Fruit fly (Drosophila melanogaster) whole organism, embryonic: ENCODE data around the gene CG12594.
A peak's percentile ranks its signal among the peaks of the same experiment; 100 is the strongest.

ENCODE experiments used
- Atf6 ChIP-seq: fragments of 200-800 bp; sonication (Bioruptor generic); IDR thresholded peaks from 2 replicates; pipeline ENCODE4 v1.3.6; 2022; ENCODE audit warnings: missing biosample characterization, missing genetic modification characterization
- Awh ChIP-seq: fragments of 200-800 bp; sonication (Bioruptor generic); IDR thresholded peaks from 2 replicates; pipeline ENCODE4, ENCODE4 v1.3.6; 2022; ENCODE audit warnings: missing biosample characterization, missing genetic modification characterization
- B-H1 ChIP-seq: fragments of 200-800 bp; sonication (Bioruptor generic); IDR thresholded peaks from 3 replicates; pipeline ENCODE4 v1.3.6; 2022; ENCODE audit warnings: missing biosample characterization, missing genetic modification characterization
- BtbVII ChIP-seq: fragments of 200-800 bp; sonication (Bioruptor generic); optimal IDR thresholded peaks from 3 replicates; lab custom pipeline; 2017; ENCODE audit warnings: missing biosample characterization, mild to moderate bottlenecking, missing genetic modification characterization
- CG12071 ChIP-seq: fragments of 200-800 bp; sonication (Bioruptor generic); optimal IDR thresholded peaks from 3 replicates; lab custom pipeline; 2018; ENCODE audit warnings: missing biosample characterization, mild to moderate bottlenecking, missing genetic modification characterization
- CG12155 ChIP-seq: fragments of 200-800 bp; sonication (Bioruptor generic); optimal IDR thresholded peaks from 3 replicates; lab custom pipeline; 2016; ENCODE audit warnings: missing biosample characterization, missing genetic modification characterization
- CG12236 ChIP-seq: fragments of 200-800 bp; sonication (Bioruptor generic); optimal IDR thresholded peaks from 2 replicates; lab custom pipeline; 2016; ENCODE audit warnings: missing biosample characterization, missing genetic modification characterization
- CG14965 ChIP-seq: fragments of 200-800 bp; sonication (Bioruptor generic); optimal IDR thresholded peaks from 2 replicates; lab custom pipeline; 2016; ENCODE audit warnings: missing biosample characterization, missing genetic modification characterization, borderline replicate concordance
- CG15479 ChIP-seq: fragments of 200-800 bp; sonication (Bioruptor generic); optimal IDR thresholded peaks from 3 replicates; lab custom pipeline; 2019; ENCODE audit warnings: missing biosample characterization, mild to moderate bottlenecking, missing genetic modification characterization, moderate library complexity
- CG1832 ChIP-seq: fragments of 200-800 bp; sonication (Bioruptor generic); optimal IDR thresholded peaks from 2 replicates; lab custom pipeline; 2017; ENCODE audit warnings: missing biosample characterization, mild to moderate bottlenecking, missing genetic modification characterization, inconsistent platforms
- CG30403 ChIP-seq: fragments of 200-800 bp; sonication (Bioruptor generic); optimal IDR thresholded peaks from 3 replicates; lab custom pipeline; 2016; ENCODE audit warnings: missing biosample characterization, missing genetic modification characterization
- CG42726 ChIP-seq: fragments of 200-800 bp; sonication (Bioruptor generic); IDR thresholded peaks from 2 replicates; pipeline ENCODE4 v1.3.6; 2022; ENCODE audit warnings: missing biosample characterization, missing genetic modification characterization; ENCODE audit not compliant: partially characterized antibody
- CG6272 ChIP-seq: fragments of 200-800 bp; sonication (Bioruptor generic); IDR thresholded peaks from 2 replicates; pipeline ENCODE4 v1.3.6; 2022; ENCODE audit warnings: missing biosample characterization, missing genetic modification characterization
- CG7556 ChIP-seq: fragments of 200-800 bp; sonication (Bioruptor generic); optimal IDR thresholded peaks from 2 replicates; lab custom pipeline; 2017; ENCODE audit warnings: missing biosample characterization, mild to moderate bottlenecking, missing genetic modification characterization
- CG7745 ChIP-seq: fragments of 200-800 bp; sonication (Bioruptor generic); optimal IDR thresholded peaks from 2 replicates; lab custom pipeline; 2018; ENCODE audit warnings: missing biosample characterization, mild to moderate bottlenecking, missing genetic modification characterization, moderate library complexity
- CG7928 ChIP-seq: fragments of 200-800 bp; sonication (Bioruptor generic); optimal IDR thresholded peaks from 2 replicates; lab custom pipeline; 2017; ENCODE audit warnings: missing biosample characterization, mild to moderate bottlenecking, missing genetic modification characterization
- CG9609 ChIP-seq: fragments of 200-800 bp; sonication (Bioruptor generic); optimal IDR thresholded peaks from 3 replicates; lab custom pipeline; 2016; ENCODE audit warnings: missing biosample characterization, missing genetic modification characterization
- Deaf1 ChIP-seq: fragments of 200-800 bp; optimal IDR thresholded peaks from 3 replicates; lab custom pipeline; 2019; ENCODE audit warnings: missing biosample characterization, mild to moderate bottlenecking, missing genetic modification characterization, moderate library complexity
- Dll ChIP-seq: fragments of 200-800 bp; sonication (Bioruptor generic); IDR thresholded peaks from 4 replicates; pipeline ENCODE4 v1.3.6; 2022; ENCODE audit warnings: missing biosample characterization, missing genetic modification characterization; ENCODE audit not compliant: partially characterized antibody
- Elba2 ChIP-seq: fragments of 200-800 bp; sonication (Bioruptor generic); optimal IDR thresholded peaks from 3 replicates; lab custom pipeline; 2016; ENCODE audit warnings: missing biosample characterization, missing genetic modification characterization
- Fer3 ChIP-seq: fragments of 200-800 bp; sonication (Bioruptor generic); optimal IDR thresholded peaks from 2 replicates; lab custom pipeline; 2018; ENCODE audit warnings: missing biosample characterization, mild to moderate bottlenecking, missing genetic modification characterization, moderate library complexity
- GATAe ChIP-seq: fragments of 200-800 bp; sonication (Bioruptor generic); conservative IDR thresholded peaks from 2 replicates; pipeline ENCODE4 v1.3.6; 2022; ENCODE audit warnings: missing biosample characterization, missing genetic modification characterization
- H15 ChIP-seq: fragments of 200-800 bp; sonication (Bioruptor generic); IDR thresholded peaks from 3 replicates; pipeline ENCODE4 v1.3.6; 2022; ENCODE audit warnings: missing biosample characterization, missing genetic modification characterization
- HHEX ChIP-seq: fragments of 200-800 bp; sonication (Bioruptor generic); optimal IDR thresholded peaks from 3 replicates; lab custom pipeline; 2017; ENCODE audit warnings: missing biosample characterization, mild to moderate bottlenecking, missing genetic modification characterization, missing genetic modification reagents
- HLH4C ChIP-seq: fragments of 200-800 bp; sonication (Bioruptor generic); IDR thresholded peaks from 3 replicates; pipeline ENCODE4 v1.3.6; 2022; ENCODE audit warnings: missing biosample characterization, missing genetic modification characterization; ENCODE audit not compliant: partially characterized antibody
- Hr3 ChIP-seq: fragments of 200-800 bp; sonication (Bioruptor generic); optimal IDR thresholded peaks from 3 replicates; lab custom pipeline; 2016; ENCODE audit warnings: missing biosample characterization, missing genetic modification characterization
- Hr39 ChIP-seq: fragments of >200 bp; optimal IDR thresholded peaks from 2 replicates; lab custom pipeline; 2017
- Jarid2 ChIP-seq: fragments of 200-800 bp; sonication (Bioruptor generic); optimal IDR thresholded peaks from 3 replicates; lab custom pipeline; 2017; ENCODE audit warnings: mild to moderate bottlenecking, missing biosample characterization, missing genetic modification reagents, missing genetic modification characterization
- Lhr ChIP-seq: fragments of 200-800 bp; sonication (Bioruptor generic); optimal IDR thresholded peaks from 3 replicates; lab custom pipeline; 2017; ENCODE audit warnings: mild to moderate bottlenecking, missing biosample characterization, missing genetic modification reagents, missing genetic modification characterization
- MESR4 ChIP-seq: fragments of 200-800 bp; sonication (Bioruptor generic); optimal IDR thresholded peaks from 2 replicates; lab custom pipeline; 2018; ENCODE audit warnings: missing biosample characterization, mild to moderate bottlenecking, missing genetic modification characterization, moderate library complexity
- NK7.1 ChIP-seq: fragments of 200-800 bp; sonication (Bioruptor generic); optimal IDR thresholded peaks from 3 replicates; lab custom pipeline; 2016; ENCODE audit warnings: missing biosample characterization, missing genetic modification characterization
- NfI ChIP-seq: fragments of 200-800 bp; sonication (Bioruptor generic); optimal IDR thresholded peaks from 3 replicates; lab custom pipeline; 2018; ENCODE audit warnings: missing biosample characterization, mild to moderate bottlenecking, missing genetic modification characterization, moderate library complexity
- Six4 ChIP-seq: fragments of 200-800 bp; sonication (Bioruptor generic); optimal IDR thresholded peaks from 2 replicates; lab custom pipeline; 2016; ENCODE audit warnings: missing biosample characterization, missing genetic modification characterization
- Xbp1 ChIP-seq: fragments of 200-800 bp; sonication (Bioruptor generic); optimal IDR thresholded peaks from 3 replicates; lab custom pipeline; 2016; ENCODE audit warnings: missing biosample characterization, mild to moderate bottlenecking, missing genetic modification characterization
- ac ChIP-seq: fragments of 200-800 bp; sonication (Bioruptor generic); optimal IDR thresholded peaks from 3 replicates; lab custom pipeline; 2017; ENCODE audit warnings: missing biosample characterization, mild to moderate bottlenecking, missing genetic modification characterization
- aop ChIP-seq: fragments of 200-800 bp; sonication (Bioruptor generic); IDR thresholded peaks from 2 replicates; pipeline ENCODE4 v1.3.6; 2022; ENCODE audit warnings: missing biosample characterization, missing genetic modification characterization
- bigmax ChIP-seq: fragments of 200-800 bp; sonication (Bioruptor generic); optimal IDR thresholded peaks from 2 replicates; lab custom pipeline; 2018; ENCODE audit warnings: missing biosample characterization, mild to moderate bottlenecking, missing genetic modification characterization
- chm ChIP-seq: fragments of 200-800 bp; sonication (Bioruptor generic); IDR thresholded peaks from 2 replicates; pipeline ENCODE4 v1.3.6; 2022; ENCODE audit warnings: missing biosample characterization, missing genetic modification characterization
- fru ChIP-seq: fragments of >200 bp; optimal IDR thresholded peaks from 2 replicates; lab custom pipeline; 2017
- her ChIP-seq: fragments of 200-800 bp; sonication (Bioruptor generic); optimal IDR thresholded peaks from 2 replicates; lab custom pipeline; 2016; ENCODE audit warnings: missing biosample characterization, missing genetic modification characterization
- jing ChIP-seq: fragments of 200-800 bp; sonication (Bioruptor generic); optimal IDR thresholded peaks from 2 replicates; lab custom pipeline; 2018; ENCODE audit warnings: missing biosample characterization, mild to moderate bottlenecking, missing genetic modification characterization
- kay ChIP-seq: fragments of 200-800 bp; sonication (Bioruptor generic); optimal IDR thresholded peaks from 2 replicates; lab custom pipeline; 2016; ENCODE audit warnings: missing biosample characterization, missing genetic modification characterization
- mld ChIP-seq: fragments of 200-800 bp; sonication (Bioruptor generic); IDR thresholded peaks from 3 replicates; pipeline ENCODE4 v1.3.6; 2022; ENCODE audit warnings: missing biosample characterization, missing genetic modification characterization; ENCODE audit not compliant: partially characterized antibody
- oc ChIP-seq: fragments of 200-800 bp; sonication (Bioruptor generic); optimal IDR thresholded peaks from 2 replicates; lab custom pipeline; 2018; ENCODE audit warnings: missing biosample characterization, mild to moderate bottlenecking, missing genetic modification characterization, moderate library complexity
- otp ChIP-seq: fragments of 200-800 bp; sonication (Bioruptor generic); IDR thresholded peaks from 3 replicates; pipeline ENCODE4, ENCODE4 v1.3.6; 2022; ENCODE audit warnings: missing biosample characterization, missing genetic modification characterization
- pb ChIP-seq: fragments of 200-800 bp; sonication (Bioruptor generic); optimal IDR thresholded peaks from 3 replicates; lab custom pipeline; 2016; ENCODE audit warnings: missing biosample characterization, missing genetic modification characterization
- pnt ChIP-seq: fragments of 200-800 bp; sonication (Bioruptor generic); optimal IDR thresholded peaks from 3 replicates; lab custom pipeline; 2016; ENCODE audit warnings: missing biosample characterization, missing genetic modification characterization
- pros ChIP-seq: fragments of 200-800 bp; sonication (Bioruptor generic); optimal IDR thresholded peaks from 3 replicates; lab custom pipeline; 2019; ENCODE audit warnings: missing biosample characterization, mild to moderate bottlenecking, missing genetic modification characterization, moderate library complexity
- repo ChIP-seq: fragments of 200-800 bp; sonication (Bioruptor generic); optimal IDR thresholded peaks from 2 replicates; lab custom pipeline; 2016; ENCODE audit warnings: missing biosample characterization, missing genetic modification characterization
- seq ChIP-seq: fragments of 200-800 bp; sonication (Bioruptor generic); IDR thresholded peaks from 2 replicates; pipeline ENCODE4 v1.3.6; 2022; ENCODE audit warnings: missing biosample characterization, missing genetic modification characterization
- trh ChIP-seq: fragments of 200-800 bp; sonication (Bioruptor generic); optimal IDR thresholded peaks from 2 replicates; lab custom pipeline; 2016; ENCODE audit warnings: missing biosample characterization, missing genetic modification characterization
- twi ChIP-seq: fragments of 200-800 bp; optimal IDR thresholded peaks from 2 replicates; lab custom pipeline; 2019; ENCODE audit warnings: missing biosample characterization, mild to moderate bottlenecking, missing genetic modification characterization, moderate library complexity
- yki ChIP-seq: fragments of >200 bp; optimal IDR thresholded peaks from 3 replicates; lab custom pipeline; 2018

CG12594 gene

DNA sequence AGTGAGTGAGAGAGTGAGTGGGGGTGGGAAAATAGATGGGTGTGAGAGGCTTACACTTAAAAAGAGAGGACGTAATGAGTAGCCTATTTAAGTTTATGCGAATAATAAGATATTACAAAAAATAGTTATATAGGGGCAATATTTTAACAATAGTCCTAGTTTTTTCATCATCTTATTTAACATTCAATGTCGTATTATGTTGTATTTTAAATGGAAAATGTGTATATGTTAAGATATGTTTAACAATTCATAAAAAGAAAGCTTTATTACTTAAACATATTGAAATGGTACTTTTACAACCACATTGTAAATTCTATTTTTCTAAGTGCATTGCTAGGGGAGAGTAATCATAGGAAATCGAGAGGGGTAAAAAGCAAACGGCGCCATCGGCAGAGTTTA lies 52.5 kb downstream of the CG12594 start (continued):
- TF ChIP-seq Dll (GFP tag; lab: Robert Waterston, UW) (no peak), CG7745 (no peak), yki (lab: Kevin White, UChicago) (no peak), Six4 (GFP tag; lab: Kevin White, UChicago) (peak; percentile 48), CG15479 (GFP tag; lab: Kevin White, UChicago) (no peak), pnt (GFP tag; lab: Kevin White, UChicago) (no peak), mld (GFP tag; lab: Robert Waterston, UW) (no peak), CG12155 (GFP tag; lab: Kevin White, UChicago) (peak; percentile 22), CG12236 (GFP tag; lab: Kevin White, UChicago) (no peak), Elba2 (GFP tag; lab: Kevin White, UChicago) (no peak), her (no peak), Hr39 (no peak), CG42726 (GFP tag; lab: Robert Waterston, UW) (no peak), GATAe (GFP tag; lab: Robert Waterston, UW) (no peak), oc (tag; lab: Kevin White, UChicago) (no peak), HLH4C (GFP tag; lab: Robert Waterston, UW) (no peak), CG7928 (GFP tag; lab: Kevin White, UChicago) (no peak), aop (no peak), kay (GFP tag; lab: Kevin White, UChicago) (peak; percentile 1), seq (GFP tag; lab: Robert Waterston, UW) (no peak), trh (GFP tag; lab: Kevin White, UChicago) (no peak), Deaf1 (tag; lab: Kevin White, UChicago) (peak; percentile 40), twi (tag; lab: Kevin White, UChicago) (peak; percentile 51), MESR4 (GFP tag; lab: Kevin White, UChicago) (no peak), otp (GFP tag; lab: Robert Waterston, UW) (no peak), CG30403 (GFP tag; lab: Kevin White, UChicago) (peak; percentile 79), NK7.1 (GFP tag; lab: Kevin White, UChicago) (no peak), CG9609 (no peak), pros (GFP tag; lab: Kevin White, UChicago) (no peak), H15 (GFP tag; lab: Robert Waterston, UW) (no peak), Awh (GFP tag; lab: Robert Waterston, UW) (0 out of 2 replicates have a peak, but pooled peaks have one; percentile 34), Xbp1 (GFP tag; lab: Kevin White, UChicago) (peak; percentile 70), fru (lab: Kevin White, UChicago) (no peak), CG7556 (GFP tag; lab: Kevin White, UChicago) (peak; percentile 92), Atf6 (peak; percentile 73), Lhr (no peak), bigmax (GFP tag; lab: Kevin White, UChicago) (no peak), CG14965 (no peak), NfI (GFP tag; lab: Kevin White, UChicago) (peak; percentile 41), ac (GFP tag; lab: Kevin White, UChicago) (no peak), Hr3 (GFP tag; lab: Kevin White, UChicago) (peak; percentile 67), chm (GFP tag; lab: Robert Waterston, UW) (no peak), B-H1 (GFP tag; lab: Robert Waterston, UW) (0 out of 3 replicates have a peak, but pooled peaks have one; percentile 29), jing (no peak), HHEX (GFP tag; lab: Kevin White, UChicago) (peak; percentile 55), BtbVII (GFP tag; lab: Kevin White, UChicago) (peak; percentile 58), CG12071 (GFP tag; lab: Kevin White, UChicago) (no peak), Fer3 (tag; lab: Kevin White, UChicago) (peak; percentile 82), CG6272 (GFP tag; lab: Robert Waterston, UW) (no peak), repo (GFP tag; lab: Kevin White, UChicago) (no peak), CG1832 (GFP tag; lab: Kevin White, UChicago) (no peak), pb (GFP tag; lab: Kevin White, UChicago) (no peak), Jarid2 (no peak)
